Worm (Caenorhabditis elegans): ENCODE measurements around the gene rpl-11.2.

DNA sequence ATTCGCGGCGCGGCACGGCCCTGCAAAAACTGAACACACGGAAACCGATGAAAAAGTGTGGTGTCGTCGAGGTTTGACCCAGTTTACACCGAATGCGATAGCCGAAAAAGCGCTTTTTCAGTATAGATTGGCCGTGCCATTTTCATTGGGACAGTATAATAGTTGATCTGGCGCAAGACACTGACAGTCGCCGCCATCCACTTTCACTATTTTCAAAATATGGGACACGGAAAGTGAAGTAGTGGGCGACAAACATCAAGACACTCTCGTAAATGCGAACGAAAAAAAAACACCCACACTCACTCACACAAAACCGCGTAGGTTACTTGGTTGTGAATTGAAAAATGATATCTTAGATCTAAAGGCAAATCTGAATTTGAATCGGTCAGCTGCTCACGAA lies 23.4 kb downstream of the rpl-11.2 start:
- TF ChIP-seq tab-1 (GFP tag; IDR thresholded peaks at IDR 0.05) (no peak), med-1 (GFP tag; optimal IDR thresholded peaks at IDR 0.05; ENCODE audit: insufficient read depth) (no peak), flt-1 (GFP tag; IDR thresholded peaks at IDR 0.05) (no peak), klf-2 (GFP tag; conservative IDR thresholded peaks at IDR 0.05) (no peak), ztf-23 (GFP tag; IDR thresholded peaks at IDR 0.05) (no peak), ztf-29 (GFP tag; IDR thresholded peaks at IDR 0.05) (no peak), T22C8.4 (GFP tag; IDR thresholded peaks at IDR 0.05) (no peak), ref-1 (GFP tag; conservative IDR thresholded peaks at IDR 0.05) (no peak)
